Fruit fly (Drosophila melanogaster) whole organism, embryonic: Measurements from ENCODE around the gene SerRS-m.

Experiments
- CG10209 ChIP-seq: fragments of 200-800 bp; sonication (Bioruptor generic); optimal IDR thresholded peaks from 3 replicates; lab custom pipeline; 2017; ENCODE audit warnings: missing biosample characterization, mild to moderate bottlenecking, missing genetic modification characterization, missing genetic modification reagents
- CG10431 ChIP-seq: fragments of 200-800 bp; sonication (Bioruptor generic); optimal IDR thresholded peaks from 3 replicates; lab custom pipeline; 2018; ENCODE audit warnings: missing biosample characterization, mild to moderate bottlenecking, missing genetic modification characterization
- CG11085 ChIP-seq: fragments of 200-800 bp; sonication (Bioruptor generic); IDR thresholded peaks from 2 replicates; pipeline ENCODE4 v1.3.6; 2022; ENCODE audit warnings: missing biosample characterization, missing genetic modification characterization
- CG11504 ChIP-seq: fragments of 200-800 bp; sonication (Bioruptor generic); optimal IDR thresholded peaks from 3 replicates; lab custom pipeline; 2019; ENCODE audit warnings: missing biosample characterization, mild to moderate bottlenecking, missing genetic modification characterization, moderate library complexity
- CG11696 ChIP-seq: fragments of 200-800 bp; sonication (Bioruptor generic); IDR thresholded peaks from 2 replicates; pipeline ENCODE4 v1.3.6; 2022; ENCODE audit warnings: missing biosample characterization, missing genetic modification characterization
- CG11723 ChIP-seq: fragments of 200-800 bp; sonication (Bioruptor generic); optimal IDR thresholded peaks from 2 replicates; lab custom pipeline; 2017; ENCODE audit warnings: missing biosample characterization, mild to moderate bottlenecking, missing genetic modification characterization
- CG12104 ChIP-seq: fragments of 200-800 bp; sonication (Bioruptor generic); optimal IDR thresholded peaks from 3 replicates; lab custom pipeline; 2016; ENCODE audit warnings: missing biosample characterization, missing genetic modification characterization
- CG12299 ChIP-seq: fragments of 200-800 bp; sonication (Bioruptor generic); optimal IDR thresholded peaks from 2 replicates; lab custom pipeline; 2018; ENCODE audit warnings: missing biosample characterization, mild to moderate bottlenecking, missing genetic modification characterization
- CG1233 ChIP-seq: fragments of 200-800 bp; sonication (Bioruptor generic); optimal IDR thresholded peaks from 4 replicates; lab custom pipeline; 2018; ENCODE audit warnings: missing biosample characterization, mild to moderate bottlenecking, missing genetic modification characterization
- CG12769 ChIP-seq: fragments of 200-800 bp; sonication (Bioruptor generic); optimal IDR thresholded peaks from 2 replicates; lab custom pipeline; 2019; ENCODE audit warnings: missing biosample characterization, mild to moderate bottlenecking, missing genetic modification characterization, moderate library complexity
- CG1529 ChIP-seq: fragments of 200-800 bp; sonication (Bioruptor generic); optimal IDR thresholded peaks from 3 replicates; lab custom pipeline; 2018; ENCODE audit warnings: missing biosample characterization, missing genetic modification characterization
- CG15479 ChIP-seq: fragments of 200-800 bp; sonication (Bioruptor generic); optimal IDR thresholded peaks from 3 replicates; lab custom pipeline; 2019; ENCODE audit warnings: missing biosample characterization, mild to moderate bottlenecking, missing genetic modification characterization, moderate library complexity
- CG16815 ChIP-seq: fragments of 200-800 bp; sonication (Bioruptor generic); optimal IDR thresholded peaks from 3 replicates; lab custom pipeline; 2017; ENCODE audit warnings: missing biosample characterization, mild to moderate bottlenecking, missing genetic modification characterization
- CG2889 ChIP-seq: fragments of 200-800 bp; sonication (Bioruptor generic); IDR thresholded peaks from 3 replicates; pipeline ENCODE4 v1.3.6; 2022; ENCODE audit warnings: missing biosample characterization, missing genetic modification characterization
- CG32767 ChIP-seq: fragments of 200-800 bp; sonication (Bioruptor generic); IDR thresholded peaks from 2 replicates; pipeline ENCODE4 v1.3.6; 2022; ENCODE audit warnings: missing biosample characterization, missing genetic modification characterization
- CG33557 ChIP-seq: fragments of 200-800 bp; sonication (Bioruptor generic); optimal IDR thresholded peaks from 2 replicates; lab custom pipeline; 2019; ENCODE audit warnings: missing biosample characterization, mild to moderate bottlenecking, missing genetic modification characterization, moderate library complexity
- CG3726 ChIP-seq: fragments of 200-800 bp; sonication (Bioruptor generic); IDR thresholded peaks from 3 replicates; pipeline ENCODE4, ENCODE4 v1.3.6; 2022; ENCODE audit warnings: missing biosample characterization, missing genetic modification characterization
- CG5180 ChIP-seq: fragments of 200-800 bp; sonication (Bioruptor generic); optimal IDR thresholded peaks from 3 replicates; lab custom pipeline; 2017; ENCODE audit warnings: missing biosample characterization, missing genetic modification characterization, mild to moderate bottlenecking, moderate library complexity, missing genetic modification reagents
- CG6689 ChIP-seq: fragments of 200-800 bp; sonication (Bioruptor generic); IDR thresholded peaks from 2 replicates; pipeline ENCODE4 v1.3.6; 2022; ENCODE audit warnings: missing biosample characterization, missing genetic modification characterization
- Dfd ChIP-seq, 2 experiments: fragments of >200 bp; optimal IDR thresholded peaks; 2 replicates each; lab custom pipeline; 2017; ENCODE audit warnings: missing biosample characterization in 2 of 2, missing genetic modification characterization in 2 of 2
- Dip2 ChIP-seq: fragments of 200-800 bp; sonication (Bioruptor generic); IDR thresholded peaks from 2 replicates; pipeline ENCODE4 v1.3.6; 2022; ENCODE audit warnings: missing biosample characterization, missing genetic modification characterization
- E2f2 ChIP-seq: fragments of 200-800 bp; sonication (Bioruptor generic); IDR thresholded peaks from 2 replicates; pipeline ENCODE4 v1.3.6; 2022; ENCODE audit warnings: missing biosample characterization, missing genetic modification characterization
- Max ChIP-seq: fragments of 200-800 bp; sonication (Bioruptor generic); optimal IDR thresholded peaks from 2 replicates; lab custom pipeline; 2016; ENCODE audit warnings: missing biosample characterization, mild to moderate bottlenecking, missing genetic modification characterization
- NC2α ChIP-seq: fragments of 200-800 bp; sonication (Bioruptor generic); optimal IDR thresholded peaks from 2 replicates; lab custom pipeline; 2016; ENCODE audit warnings: missing biosample characterization, missing genetic modification characterization
- Nf-YC ChIP-seq: fragments of 200-800 bp; optimal IDR thresholded peaks from 3 replicates; lab custom pipeline; 2019; ENCODE audit warnings: missing biosample characterization, mild to moderate bottlenecking, missing genetic modification characterization, moderate library complexity
- Pdp1 ChIP-seq, 2 experiments: fragments of 200-800 bp; sonication (Bioruptor generic); optimal IDR thresholded peaks; 3 replicates each; lab custom pipeline; 2016; ENCODE audit warnings: missing biosample characterization in 2 of 2, missing genetic modification characterization in 2 of 2, mild to moderate bottlenecking in 1 of 2, moderate library complexity in 1 of 2
- Rfx ChIP-seq: fragments of 200-800 bp; sonication (Bioruptor generic); IDR thresholded peaks from 2 replicates; pipeline ENCODE4 v1.3.6; 2022; ENCODE audit warnings: missing biosample characterization, missing genetic modification characterization
- ac ChIP-seq: fragments of 200-800 bp; sonication (Bioruptor generic); optimal IDR thresholded peaks from 3 replicates; lab custom pipeline; 2017; ENCODE audit warnings: missing biosample characterization, mild to moderate bottlenecking, missing genetic modification characterization
- ash1 ChIP-seq: fragments of 200-800 bp; sonication (Bioruptor generic); optimal IDR thresholded peaks from 2 replicates; lab custom pipeline; 2018; ENCODE audit warnings: missing biosample characterization, mild to moderate bottlenecking, missing genetic modification characterization
- bowl ChIP-seq: fragments of 200-800 bp; sonication (Bioruptor generic); IDR thresholded peaks from 2 replicates; pipeline ENCODE4 v1.3.6; 2022; ENCODE audit warnings: missing biosample characterization, missing genetic modification characterization
- chif ChIP-seq, 2 experiments: fragments of 200-800 bp; sonication (Bioruptor generic); optimal IDR thresholded peaks; 3 replicates each; lab custom pipeline; 2016; ENCODE audit warnings: missing biosample characterization in 2 of 2, missing genetic modification characterization in 2 of 2
- chinmo ChIP-seq: fragments of 200-800 bp; sonication (Bioruptor generic); IDR thresholded peaks from 4 replicates; pipeline ENCODE4 v1.3.6; 2022; ENCODE audit warnings: missing biosample characterization, missing genetic modification characterization; ENCODE audit not compliant: partially characterized antibody
- croc ChIP-seq: fragments of 200-800 bp; sonication (Bioruptor generic); conservative IDR thresholded peaks from 3 replicates; pipeline ENCODE4 v1.3.6; 2022; ENCODE audit warnings: missing biosample characterization, missing genetic modification characterization
- cwo ChIP-seq: fragments of 200-800 bp; sonication (Bioruptor generic); optimal IDR thresholded peaks from 3 replicates; lab custom pipeline; 2017; ENCODE audit warnings: missing biosample characterization, missing genetic modification characterization, mild to moderate bottlenecking, moderate library complexity, missing genetic modification reagents
- danr ChIP-seq: fragments of 200-800 bp; sonication (Bioruptor generic); IDR thresholded peaks from 2 replicates; pipeline ENCODE4 v1.3.6; 2022; ENCODE audit warnings: missing biosample characterization, missing genetic modification characterization
- dmrt99B ChIP-seq: fragments of 200-800 bp; sonication (Bioruptor generic); optimal IDR thresholded peaks from 2 replicates; lab custom pipeline; 2018; ENCODE audit warnings: missing biosample characterization, mild to moderate bottlenecking, missing genetic modification characterization, moderate library complexity
- esg ChIP-seq: fragments of 200-800 bp; sonication (Bioruptor generic); conservative IDR thresholded peaks from 2 replicates; pipeline ENCODE4 v1.3.6; 2022; ENCODE audit warnings: missing biosample characterization, missing genetic modification characterization
- gcm ChIP-seq: fragments of 200-800 bp; sonication (Bioruptor generic); optimal IDR thresholded peaks from 2 replicates; lab custom pipeline; 2019; ENCODE audit warnings: missing biosample characterization, mild to moderate bottlenecking, missing genetic modification characterization, moderate library complexity
- ken ChIP-seq: fragments of 200-800 bp; sonication (Bioruptor generic); IDR thresholded peaks from 3 replicates; pipeline ENCODE4 v1.3.6; 2022; ENCODE audit warnings: missing biosample characterization, missing genetic modification characterization
- odd ChIP-seq: fragments of 200-800 bp; sonication (Bioruptor generic); optimal IDR thresholded peaks from 2 replicates; lab custom pipeline; 2017; ENCODE audit warnings: missing biosample characterization, mild to moderate bottlenecking, missing genetic modification characterization
- sens ChIP-seq: fragments of 200-800 bp; sonication (Bioruptor generic); peaks from one replicate; lab custom pipeline; 2016; ENCODE audit warnings: missing biosample characterization, missing genetic modification characterization
- seq ChIP-seq: fragments of 200-800 bp; sonication (Bioruptor generic); IDR thresholded peaks from 2 replicates; pipeline ENCODE4 v1.3.6; 2022; ENCODE audit warnings: missing biosample characterization, missing genetic modification characterization
- sim ChIP-seq: fragments of 200-800 bp; sonication (Bioruptor generic); IDR thresholded peaks from 2 replicates; pipeline ENCODE4 v1.3.6; 2022; ENCODE audit warnings: missing biosample characterization, missing genetic modification characterization
- slou ChIP-seq: fragments of 200-800 bp; sonication (Bioruptor generic); optimal IDR thresholded peaks from 3 replicates; lab custom pipeline; 2016; ENCODE audit warnings: missing biosample characterization, missing genetic modification characterization
- slp2 ChIP-seq: fragments of 200-800 bp; sonication (Bioruptor generic); optimal IDR thresholded peaks from 2 replicates; lab custom pipeline; 2016; ENCODE audit warnings: missing biosample characterization, missing genetic modification characterization
- zfh2 ChIP-seq: fragments of 200-800 bp; sonication (Bioruptor generic); optimal IDR thresholded peaks from 2 replicates; lab custom pipeline; 2016; ENCODE audit warnings: missing biosample characterization, missing genetic modification characterization

Gene SerRS-m

DNA sequence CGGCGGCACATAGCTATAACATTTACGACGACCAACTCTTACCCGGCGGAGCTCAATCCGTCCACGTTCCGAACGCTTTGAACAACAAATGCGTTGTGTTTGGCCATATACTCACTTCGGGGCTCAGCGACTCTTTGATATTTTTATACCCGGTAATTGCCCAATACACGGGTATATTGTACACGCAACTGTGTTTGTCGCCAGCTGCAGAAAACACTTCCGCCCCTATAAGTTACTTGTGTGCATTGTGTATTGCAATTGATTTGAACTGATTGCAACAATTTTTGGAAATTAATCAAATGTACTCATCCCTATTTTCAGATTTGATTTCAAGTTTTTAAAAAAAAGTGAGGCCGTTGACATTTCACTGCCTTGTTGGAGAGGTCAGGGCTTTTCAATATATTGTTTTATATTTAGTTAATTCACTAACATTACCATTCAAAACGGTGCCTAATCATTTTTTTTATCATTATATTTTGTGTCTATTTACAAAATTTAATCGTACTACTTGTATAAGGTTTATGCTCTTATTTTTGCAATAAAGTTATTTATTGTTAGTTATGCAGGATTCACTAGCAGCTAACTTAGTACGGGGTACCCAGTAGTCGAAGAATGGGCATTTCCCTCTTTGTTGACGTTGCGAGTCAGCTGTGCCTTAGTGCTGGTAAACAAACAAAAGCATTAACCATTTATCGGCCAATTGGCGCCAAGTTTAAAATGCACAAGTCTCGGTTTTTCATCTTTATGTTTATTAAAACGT, 2.6 kb downstream of the SerRS-m start, which contains the start of gene Nagk (continued):
- TF ChIP-seq Max (GFP tag; lab: Kevin White, UChicago): peak; percentile 67
- no peak for TF ChIP-seq bowl (GFP tag; lab: Robert Waterston, UW)
- peak; percentile 45; the same call in 1 of the 2 replicates for TF ChIP-seq CG6689 (GFP tag; lab: Robert Waterston, UW)

DNA sequence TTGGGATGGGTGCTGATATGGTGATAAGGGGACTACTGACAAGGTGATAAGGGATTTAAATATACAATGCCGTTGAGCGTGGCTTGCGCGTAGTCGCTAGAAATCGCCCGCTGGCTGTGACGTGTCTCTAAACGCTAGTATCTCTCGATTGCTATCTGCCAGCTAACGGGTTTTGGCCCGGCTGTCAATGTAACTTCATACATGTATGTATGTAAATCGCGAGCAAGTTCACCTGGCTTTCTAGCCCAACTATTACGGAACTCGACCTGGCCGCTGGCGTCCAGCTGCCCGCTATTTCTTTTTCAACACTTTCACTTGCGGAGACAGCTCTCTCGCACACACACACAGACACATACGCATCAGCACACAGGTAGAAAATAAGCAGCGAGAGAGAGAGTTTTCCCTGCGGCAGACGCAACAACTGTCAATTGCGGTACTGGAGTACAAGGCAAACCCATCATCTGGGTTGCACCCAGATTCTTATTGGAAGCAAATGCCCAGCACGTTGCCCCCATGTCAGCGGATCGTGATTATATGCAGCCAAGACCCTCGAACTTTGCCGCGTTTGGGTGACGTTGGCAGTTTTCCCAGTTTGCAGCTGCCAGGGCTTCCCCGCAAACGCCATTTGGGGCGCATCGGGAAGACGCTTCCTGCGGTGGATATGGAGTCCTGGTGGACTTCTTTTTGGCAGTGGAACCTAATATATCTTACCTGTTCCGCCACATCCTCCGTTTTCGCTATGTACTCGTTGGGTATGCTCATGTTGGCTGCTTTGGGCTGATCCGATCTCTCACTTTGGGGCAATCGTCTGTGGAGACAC, 4.9 kb downstream of the SerRS-m start:
- TF ChIP-seq slp2 (no peak), sens (peak; percentile 26), chif (GFP tag; optimal IDR thresholded peaks at IDR 0.05; lab: Kevin White, UChicago) (no peak), Dfd (GFP tag; optimal IDR thresholded peaks at IDR 0.05; lab: Kevin White, UChicago) (no peak), zfh2 (GFP tag; lab: Kevin White, UChicago) (no peak), CG12104 (no peak), ac (peak; percentile 10), CG2889 (no peak), Nf-YC (tag; lab: Kevin White, UChicago) (no peak), chinmo (GFP tag; lab: Robert Waterston, UW) (no peak), croc (GFP tag; lab: Robert Waterston, UW) (no peak), CG10431 (GFP tag; lab: Kevin White, UChicago) (peak; percentile 85), CG5180 (peak; percentile 44), CG11723 (GFP tag; lab: Kevin White, UChicago) (no peak), CG15479 (GFP tag; lab: Kevin White, UChicago) (peak; percentile 80), ash1 (no peak), CG3726 (GFP tag; lab: Robert Waterston, UW) (no peak), ken (no peak), dmrt99B (tag; lab: Kevin White, UChicago) (no peak), danr (GFP tag; lab: Robert Waterston, UW) (no peak), CG10209 (no peak), odd (GFP tag; lab: Kevin White, UChicago) (no peak), CG32767 (no peak), seq (GFP tag; lab: Robert Waterston, UW) (no peak), CG16815 (GFP tag; lab: Kevin White, UChicago) (no peak), CG11085 (GFP tag; lab: Robert Waterston, UW) (no peak), gcm (no peak), E2f2 (GFP tag; lab: Robert Waterston, UW) (no peak), CG12299 (tag; lab: Kevin White, UChicago) (no peak), NC2α (GFP tag; lab: Kevin White, UChicago) (no peak), CG1529 (no peak), CG11504 (tag; lab: Kevin White, UChicago) (no peak), Pdp1 (GFP tag; optimal IDR thresholded peaks at IDR 0.05; lab: Kevin White, UChicago) (peak in 1 of 2 experiments; percentile 52), CG33557 (GFP tag; lab: Kevin White, UChicago) (peak; percentile 9), esg (GFP tag; lab: Robert Waterston, UW) (no peak), sim (0 out of 2 replicates have a peak, but pooled peaks have one; percentile 7), Dip2 (no peak), Rfx (GFP tag; lab: Robert Waterston, UW) (no peak), CG12769 (tag; lab: Kevin White, UChicago) (peak; percentile 31), slou (GFP tag; lab: Kevin White, UChicago) (no peak), CG11696 (GFP tag; lab: Robert Waterston, UW) (peak; percentile 62; the same call in 1 of the 2 replicates), cwo (no peak), CG1233 (GFP tag; lab: Kevin White, UChicago) (no peak)
